Worm (Caenorhabditis elegans) whole organism, L4 larva: ENCODE data around the gene Y53C12B.1.
"Not testable (repeated sequence)": the region's sequence is repeated elsewhere in the genome, so short reads cannot be mapped to it uniquely, and the experiment has no call there.

Experiments used
- F10B5.3 ChIP-seq: sonication (generic microtip); optimal IDR thresholded peaks from 2 replicates; lab custom pipeline; 2016; ENCODE audit warnings: mild to moderate bottlenecking, missing genetic modification characterization, missing compliant biosample characterization
- fkh-10 ChIP-seq: fragments of 150-350 bp; optimal IDR thresholded peaks from 2 replicates; lab custom pipeline; 2014; ENCODE audit warnings: missing biosample characterization, missing genetic modification reagents, missing genetic modification characterization
- fos-1 ChIP-seq: fragments of 150-350 bp; optimal IDR thresholded peaks from 2 replicates; lab custom pipeline; 2014; ENCODE audit warnings: missing biosample characterization, missing genetic modification characterization
- lin-15B ChIP-seq: fragments of 150-350 bp; sonication (generic microtip); optimal IDR thresholded peaks from 3 replicates; lab custom pipeline; 2014; ENCODE audit warnings: missing biosample characterization, missing genetic modification characterization
- lin-39 ChIP-seq: fragments of 150-350 bp; optimal IDR thresholded peaks from 2 replicates; lab custom pipeline; 2014; ENCODE audit warnings: missing biosample characterization, missing genetic modification reagents, missing genetic modification characterization
- unc-62 ChIP-seq, 3 experiments: fragments of 150-350 bp in 1 of 3; sonication (generic microtip); optimal IDR thresholded peaks in 2 of 3; peaks in 1 of 3; 1 replicate in 1 of 3; 2 replicates in 2 of 3; lab custom pipeline; 2014 to 2017; ENCODE audit warnings: missing biosample characterization in 3 of 3, missing genetic modification characterization in 3 of 3, missing genetic modification reagents in 3 of 3, missing genotype in 1 of 3
- zag-1 ChIP-seq: fragments of 150-350 bp; optimal IDR thresholded peaks from 2 replicates; lab custom pipeline; 2014; ENCODE audit warnings: missing biosample characterization, missing genetic modification characterization

- TF ChIP-seq fkh-10 (GFP tag; lab: Kevin White, UChicago); unc-62 (GFP tag; optimal IDR thresholded peaks at IDR 0.05 in 1 of 2; lab: Kevin White, UChicago); unc-62 (tag; optimal IDR thresholded peaks at IDR 0.05; lab: Kevin White, UChicago); lin-39; fos-1 (tag; lab: Kevin White, UChicago); F10B5.3 (tag; lab: Kevin White, UChicago); zag-1 (tag; lab: Kevin White, UChicago); lin-15B (tag; lab: Kevin White, UChicago): not testable (repeated sequence)
Observed at ce11 chrII:9731810-9732209, 14.1 kb downstream of the Y53C12B.1 start, which contains the start of gene mab-3.
